Fruit fly (Drosophila melanogaster): ENCODE data around the gene RnrL.
A peak's percentile ranks its signal among the peaks of the same experiment; 100 is the strongest.

The RnrL gene

DNA sequence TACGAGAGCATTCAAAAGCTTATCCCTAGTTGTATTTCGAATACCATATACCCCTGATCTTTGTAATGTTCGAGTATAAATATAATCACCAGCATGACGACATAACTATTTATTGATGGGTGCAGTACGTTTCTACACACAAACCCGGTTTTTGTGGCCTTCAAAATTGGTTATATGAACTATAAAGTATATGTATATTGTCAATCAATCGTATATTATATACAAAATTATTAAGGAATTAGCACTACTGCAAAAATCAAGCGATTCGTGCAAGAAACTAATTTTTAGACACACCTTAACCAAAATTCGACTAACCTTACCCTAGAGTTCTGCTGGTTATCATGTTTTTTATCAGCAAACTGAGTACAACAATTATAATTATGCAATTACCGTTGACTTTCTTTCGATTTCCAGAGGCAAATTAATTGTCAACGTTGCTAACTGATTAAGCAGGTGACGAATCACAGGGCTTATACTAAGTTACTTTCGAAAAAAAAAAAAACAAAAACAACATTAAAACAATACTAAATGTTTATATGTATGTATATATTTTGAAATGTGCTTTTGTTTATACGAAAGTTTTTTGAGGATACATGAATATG lies 7.5 kb downstream of the RnrL start (continued):
- TF ChIP-seq CG34422 (GFP tag; IDR thresholded peaks at IDR 0.05) (no peak), jumu (GFP tag; optimal IDR thresholded peaks at IDR 0.05) (no peak), CG32767 (GFP tag; IDR thresholded peaks at IDR 0.05) (no peak), CG11696 (GFP tag; IDR thresholded peaks at IDR 0.05) (no peak), CG10565 (GFP tag; optimal IDR thresholded peaks at IDR 0.05) (no peak), scrt (GFP tag; optimal IDR thresholded peaks at IDR 0.05) (no peak), CG33213 (GFP tag; optimal IDR thresholded peaks at IDR 0.05) (no peak), Med (GFP tag) (peak; percentile 10), Atf-2 (GFP tag; optimal IDR thresholded peaks at IDR 0.05) (no peak), Pdp1 (GFP tag; optimal IDR thresholded peaks at IDR 0.05) (peak in 1 of 2 experiments; percentile 75), CG6654 (GFP tag; optimal IDR thresholded peaks at IDR 0.05) (no peak), CG8359 (GFP tag; optimal IDR thresholded peaks at IDR 0.05; ENCODE audit: borderline replicate concordance) (no peak)

- TF ChIP-seq Ssrp (tag; optimal IDR thresholded peaks at IDR 0.05) (no peak), CG7745 (tag; optimal IDR thresholded peaks at IDR 0.05) (no peak), Eip74EF (GFP tag; optimal IDR thresholded peaks at IDR 0.05) (peak in 1 of 2 experiments; percentile 7), cwo (GFP tag; optimal IDR thresholded peaks at IDR 0.05) (no peak), tio (GFP tag; optimal IDR thresholded peaks at IDR 0.05) (no peak), CG10267 (tag; optimal IDR thresholded peaks at IDR 0.05) (no peak), CG4617 (GFP tag; optimal IDR thresholded peaks at IDR 0.05; ENCODE audit: borderline replicate concordance) (no peak), CG15269 (tag; optimal IDR thresholded peaks at IDR 0.05) (no peak), Dad (GFP tag; optimal IDR thresholded peaks at IDR 0.05) (no peak), Tbp (GFP tag; optimal IDR thresholded peaks at IDR 0.05) (no peak), CG3407 (GFP tag; optimal IDR thresholded peaks at IDR 0.05) (no peak), CG13287 (GFP tag; IDR thresholded peaks at IDR 0.05; ENCODE audit: partially characterized antibody) (no peak), wek (GFP tag; optimal IDR thresholded peaks at IDR 0.05) (no peak), CG12659 (GFP tag; optimal IDR thresholded peaks at IDR 0.05) (no peak), CG12942 (GFP tag; optimal IDR thresholded peaks at IDR 0.05) (no peak), vnd (GFP tag; IDR thresholded peaks at IDR 0.05; ENCODE audit: partially characterized antibody) (no peak), nerfin-1 (tag; optimal IDR thresholded peaks at IDR 0.05) (no peak), chm (GFP tag; IDR thresholded peaks at IDR 0.05) (no peak), seq (GFP tag; IDR thresholded peaks at IDR 0.05) (no peak), slp2 (GFP tag; optimal IDR thresholded peaks at IDR 0.05) (no peak), Nf-YA (GFP tag; IDR thresholded peaks at IDR 0.05) (no peak), chinmo (GFP tag; IDR thresholded peaks at IDR 0.05; ENCODE audit: partially characterized antibody) (0 out of 4 replicates have a peak, but pooled peaks have one; percentile 21), CG8359 (GFP tag; optimal IDR thresholded peaks at IDR 0.05; ENCODE audit: borderline replicate concordance) (no peak), CG15479 (GFP tag; optimal IDR thresholded peaks at IDR 0.05) (peak; percentile 66), Rx (GFP tag; IDR thresholded peaks at IDR 0.05) (no peak), CG9932 (GFP tag; IDR thresholded peaks at IDR 0.05) (no peak), vfl (GFP tag; optimal IDR thresholded peaks at IDR 0.05) (no peak), eve (GFP tag; optimal IDR thresholded peaks at IDR 0.05) (peak in 1 of 2 experiments; percentile 46), Bgb (GFP tag; IDR thresholded peaks at IDR 0.05; ENCODE audit: partially characterized antibody) (no peak), CG6683 (GFP tag; optimal IDR thresholded peaks at IDR 0.05) (no peak), CG1529 (GFP tag; optimal IDR thresholded peaks at IDR 0.05) (no peak), sug (tag; optimal IDR thresholded peaks at IDR 0.05) (peak; percentile 16), CG34376 (GFP tag; optimal IDR thresholded peaks at IDR 0.05) (peak; percentile 82), slbo (GFP tag; IDR thresholded peaks at IDR 0.05) (no peak), zfh2 (GFP tag; optimal IDR thresholded peaks at IDR 0.05) (no peak), CG4424 (GFP tag; optimal IDR thresholded peaks at IDR 0.05) (no peak), jing (GFP tag; optimal IDR thresholded peaks at IDR 0.05) (no peak), ssp (GFP tag; IDR thresholded peaks at IDR 0.05) (no peak)
These were observed 11.9 kb downstream of the RnrL start for dm6 chr2L:10315888-10316287.

Data from whole organism, embryonic.